Worm (Caenorhabditis elegans) whole organism, mixed stage, embryonic: ENCODE data around the gene cdk-1.
A peak's percentile ranks its signal among the peaks of the same experiment; 100 is the strongest.

ENCODE experiments used
- elt-3 ChIP-seq: fragments of 150-350 bp; optimal IDR thresholded peaks from 2 replicates; lab custom pipeline; 2014; ENCODE audit warnings: missing biosample characterization, missing genetic modification characterization
- flh-1 ChIP-seq: fragments of 200-800 bp; sonication (Bioruptor generic); optimal IDR thresholded peaks from 2 replicates; lab custom pipeline; 2018; ENCODE audit warnings: mild to moderate bottlenecking, missing genetic modification characterization, moderate library complexity, missing compliant biosample characterization
- lin-13 ChIP-seq: fragments of 150-350 bp; optimal IDR thresholded peaks from 2 replicates; lab custom pipeline; 2014; ENCODE audit warnings: missing biosample characterization, missing genetic modification characterization
- mab-5 ChIP-seq: fragments of 150-350 bp; optimal IDR thresholded peaks from 2 replicates; lab custom pipeline; 2014; ENCODE audit warnings: missing biosample characterization, missing genetic modification characterization
- mep-1 ChIP-seq: fragments of 150-350 bp; optimal IDR thresholded peaks from 2 replicates; lab custom pipeline; 2017; ENCODE audit warnings: missing biosample characterization, missing genetic modification reagents, missing genetic modification characterization, inconsistent platforms
- nhr-76 ChIP-seq: sonication (generic microtip); optimal IDR thresholded peaks from 2 replicates; lab custom pipeline; 2017; ENCODE audit warnings: missing biosample characterization, missing genetic modification characterization
- pha-4 ChIP-seq: fragments of 150-350 bp; optimal IDR thresholded peaks from 2 replicates; lab custom pipeline; 2018; ENCODE audit warnings: missing biosample characterization, missing genetic modification reagents, missing genetic modification characterization
- unc-120 ChIP-seq: sonication (generic microtip); optimal IDR thresholded peaks from 2 replicates; lab custom pipeline; 2017; ENCODE audit warnings: missing genetic modification characterization, missing compliant biosample characterization; ENCODE audit not compliant: poor library complexity, severe bottlenecking
- unc-39 ChIP-seq: fragments of 150-350 bp; optimal IDR thresholded peaks from 2 replicates; lab custom pipeline; 2014; ENCODE audit warnings: missing biosample characterization, missing genetic modification characterization
- unc-62 ChIP-seq: fragments of 150-350 bp; optimal IDR thresholded peaks from 2 replicates; lab custom pipeline; 2014; ENCODE audit warnings: missing biosample characterization, missing genetic modification reagents, missing genetic modification characterization

DNA sequence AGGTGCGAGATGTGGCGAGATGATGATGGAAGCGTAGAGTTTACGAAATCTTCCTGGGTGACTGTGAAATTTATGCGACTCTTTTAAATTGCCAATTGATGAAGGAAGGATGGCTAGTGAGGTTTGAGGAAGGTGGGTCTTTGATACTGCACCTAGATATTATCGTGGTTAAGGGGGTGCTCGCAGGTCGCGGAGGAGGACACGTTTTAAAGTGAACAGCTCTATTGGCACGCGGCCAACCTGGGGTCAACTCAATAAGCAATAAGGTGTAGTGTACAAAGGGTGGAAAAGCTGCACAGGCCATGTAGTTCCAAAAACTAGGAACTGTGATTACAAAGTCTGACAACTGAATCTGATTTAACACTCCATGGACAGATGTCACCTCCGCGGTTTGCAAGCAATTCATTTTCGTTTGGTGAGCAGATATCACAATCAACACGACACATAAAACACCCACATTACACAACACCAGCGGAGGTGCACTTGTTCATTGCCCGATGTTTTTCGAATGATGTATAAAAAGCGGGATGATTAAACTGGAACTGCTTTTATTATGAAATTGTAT lies 1.9 kb upstream of the cdk-1 start:
- no peak for TF ChIP-seq flh-1 (GFP tag; lab: Kevin White, UChicago)
- no peak for TF ChIP-seq elt-3 (tag; lab: Kevin White, UChicago)
- no peak for TF ChIP-seq mep-1 (tag; lab: Kevin White, UChicago)
- no peak for TF ChIP-seq pha-4 (tag; lab: Kevin White, UChicago)
- no peak for TF ChIP-seq mab-5 (tag; lab: Kevin White, UChicago)
- no peak for TF ChIP-seq lin-13
- no peak for TF ChIP-seq nhr-76
- peak; percentile 20 for TF ChIP-seq unc-62 (GFP tag; lab: Kevin White, UChicago)
- no peak for TF ChIP-seq unc-39 (tag; lab: Kevin White, UChicago)
- no peak for TF ChIP-seq unc-120 (tag; lab: Kevin White, UChicago)
